Worm (Caenorhabditis elegans) whole organism, young adult: Measurements from ENCODE around the gene W02D7.5.

Experiments used
- B0019.2 ChIP-seq: fragments of 200-800 bp; sonication (Bioruptor generic); conservative IDR thresholded peaks from 2 replicates; pipeline ENCODE4 v1.3.6; 2022; ENCODE audit warnings: missing genetic modification reagents, missing genetic modification characterization, missing compliant biosample characterization
- C17E4.6 ChIP-seq: fragments of 200-800 bp; sonication (Bioruptor generic); IDR thresholded peaks from 2 replicates; pipeline ENCODE4 v1.3.6; 2022; ENCODE audit warnings: missing genetic modification reagents, missing genetic modification characterization, missing compliant biosample characterization
- F33H1.4 ChIP-seq: fragments of 200-800 bp; sonication (Bioruptor generic); IDR thresholded peaks from 2 replicates; pipeline ENCODE4 v1.3.6; 2022; ENCODE audit warnings: missing genetic modification reagents, missing genetic modification characterization, missing compliant biosample characterization
- F37B4.10 ChIP-seq: fragments of 200-800 bp; sonication (Bioruptor generic); IDR thresholded peaks from 2 replicates; pipeline ENCODE4 v1.3.6; 2022; ENCODE audit warnings: missing genetic modification characterization, missing compliant biosample characterization
- F49E8.2 ChIP-seq: sonication (generic microtip); optimal IDR thresholded peaks from 3 replicates; lab custom pipeline; 2017; ENCODE audit warnings: missing genetic modification characterization, mild to moderate bottlenecking, missing compliant biosample characterization, antibody characterized with exemption, moderate library complexity; ENCODE audit not compliant: insufficient read depth
- F57C9.4 ChIP-seq: sonication (generic microtip); optimal IDR thresholded peaks from 2 replicates; lab custom pipeline; 2017; ENCODE audit warnings: mild to moderate bottlenecking, missing genetic modification characterization, missing compliant biosample characterization
- Y53F4B.3 ChIP-seq: fragments of 200-800 bp; sonication (Bioruptor generic); IDR thresholded peaks from 2 replicates; pipeline ENCODE4 v1.3.6; 2022; ENCODE audit warnings: missing genetic modification reagents, missing genetic modification characterization, missing compliant biosample characterization
- Y56A3A.18 ChIP-seq: fragments of 200-800 bp; sonication (Bioruptor generic); IDR thresholded peaks from 2 replicates; pipeline ENCODE4 v1.3.6; 2022; ENCODE audit warnings: missing genetic modification reagents, missing genetic modification characterization, missing compliant biosample characterization
- ZK185.1 ChIP-seq: sonication (generic microtip); optimal IDR thresholded peaks from 2 replicates; lab custom pipeline; 2016; ENCODE audit warnings: mild to moderate bottlenecking, missing genetic modification characterization, missing compliant biosample characterization; ENCODE audit not compliant: poor library complexity, severe bottlenecking
- aptf-2 ChIP-seq: fragments of 200-800 bp; sonication (Bioruptor generic); conservative IDR thresholded peaks from 2 replicates; pipeline ENCODE4 v1.3.6; 2022; ENCODE audit warnings: missing genetic modification reagents, missing genetic modification characterization, missing compliant biosample characterization
- atf-7 ChIP-seq: sonication (generic microtip); optimal IDR thresholded peaks from 2 replicates; lab custom pipeline; 2017; ENCODE audit warnings: mild to moderate bottlenecking, missing genetic modification characterization, missing compliant biosample characterization
- attf-5 ChIP-seq: fragments of 200-800 bp; sonication (Bioruptor generic); optimal IDR thresholded peaks from 2 replicates; lab custom pipeline; 2018; ENCODE audit warnings: mild to moderate bottlenecking, missing genetic modification characterization, missing compliant biosample characterization
- attf-6 ChIP-seq: fragments of 200-800 bp; sonication (Bioruptor generic); IDR thresholded peaks from 2 replicates; pipeline ENCODE4 v1.3.6; 2022; ENCODE audit warnings: missing genetic modification reagents, missing genetic modification characterization, missing compliant biosample characterization
- bed-1 ChIP-seq: fragments of 200-800 bp; sonication (Bioruptor generic); IDR thresholded peaks from 2 replicates; pipeline ENCODE4 v1.3.6; 2022; ENCODE audit warnings: missing genetic modification reagents, missing genetic modification characterization, missing compliant biosample characterization
- ceh-27 ChIP-seq: fragments of 200-800 bp; sonication (Bioruptor generic); optimal IDR thresholded peaks from 2 replicates; lab custom pipeline; 2018; ENCODE audit warnings: mild to moderate bottlenecking, missing genetic modification characterization, moderate library complexity, missing compliant biosample characterization
- ceh-40 ChIP-seq: fragments of 200-800 bp; sonication (Bioruptor generic); IDR thresholded peaks from 2 replicates; pipeline ENCODE4 v1.3.6; 2022; ENCODE audit warnings: missing genetic modification characterization, missing compliant biosample characterization
- ceh-58 ChIP-seq: fragments of 200-800 bp; sonication (Bioruptor generic); IDR thresholded peaks from 2 replicates; pipeline ENCODE4 v1.3.6; 2022; ENCODE audit warnings: missing genetic modification characterization, missing compliant biosample characterization
- dpff-1 ChIP-seq: sonication (generic microtip); optimal IDR thresholded peaks from 2 replicates; lab custom pipeline; 2017; ENCODE audit warnings: mild to moderate bottlenecking, missing genetic modification characterization, missing compliant biosample characterization
- egl-44 ChIP-seq: fragments of 200-800 bp; sonication (Bioruptor generic); IDR thresholded peaks from 2 replicates; pipeline ENCODE4 v1.3.6; 2022; ENCODE audit warnings: missing genetic modification reagents, missing genetic modification characterization, missing compliant biosample characterization
- gei-17 ChIP-seq: fragments of 200-800 bp; sonication (Bioruptor generic); optimal IDR thresholded peaks from 2 replicates; lab custom pipeline; 2018; ENCODE audit warnings: mild to moderate bottlenecking, missing genetic modification characterization, missing compliant biosample characterization
- hlh-12 ChIP-seq: sonication (generic microtip); optimal IDR thresholded peaks from 2 replicates; lab custom pipeline; 2016; ENCODE audit warnings: missing genetic modification characterization, missing compliant biosample characterization
- hmg-20 ChIP-seq: fragments of 200-800 bp; sonication (Bioruptor generic); IDR thresholded peaks from 2 replicates; pipeline ENCODE4 v1.3.6; 2022; ENCODE audit warnings: missing genetic modification reagents, missing genetic modification characterization, missing compliant biosample characterization
- lag-1 ChIP-seq: fragments of 200-800 bp; sonication (Bioruptor generic); IDR thresholded peaks from 2 replicates; pipeline ENCODE4 v1.3.6; 2022; ENCODE audit warnings: missing genetic modification reagents, missing genetic modification characterization, missing compliant biosample characterization
- let-526 ChIP-seq: fragments of 200-800 bp; sonication (Bioruptor generic); IDR thresholded peaks from 2 replicates; pipeline ENCODE4 v1.3.6; 2022; ENCODE audit warnings: missing genetic modification reagents, missing genetic modification characterization, missing compliant biosample characterization
- lin-26 ChIP-seq: fragments of 200-800 bp; sonication (Bioruptor generic); IDR thresholded peaks from 2 replicates; pipeline ENCODE4 v1.3.6; 2022; ENCODE audit warnings: missing genetic modification reagents, missing genetic modification characterization, missing compliant biosample characterization
- madf-3 ChIP-seq: fragments of 200-800 bp; sonication (Bioruptor generic); IDR thresholded peaks from 2 replicates; pipeline ENCODE4 v1.3.6; 2022; ENCODE audit warnings: missing genetic modification reagents, missing genetic modification characterization, missing compliant biosample characterization
- madf-8 ChIP-seq: fragments of 200-800 bp; sonication (Bioruptor generic); conservative IDR thresholded peaks from 2 replicates; pipeline ENCODE4 v1.3.6; 2022; ENCODE audit warnings: missing genetic modification reagents, missing genetic modification characterization, missing compliant biosample characterization
- mes-4 ChIP-seq: sonication (generic microtip); optimal IDR thresholded peaks from 2 replicates; lab custom pipeline; 2016; ENCODE audit warnings: missing genotype, missing genetic modification characterization, missing compliant biosample characterization
- nfyb-1 ChIP-seq: fragments of 200-800 bp; sonication (Bioruptor generic); IDR thresholded peaks from 2 replicates; pipeline ENCODE4 v1.3.6; 2022; ENCODE audit warnings: missing genetic modification reagents, missing genetic modification characterization, missing compliant biosample characterization
- nhr-90 ChIP-seq: sonication (generic microtip); optimal IDR thresholded peaks from 2 replicates; lab custom pipeline; 2016; ENCODE audit warnings: missing genotype, mild to moderate bottlenecking, missing genetic modification characterization, missing compliant biosample characterization
- pbrm-1 ChIP-seq: fragments of 200-800 bp; sonication (Bioruptor generic); IDR thresholded peaks from 2 replicates; pipeline ENCODE4 v1.3.6; 2022; ENCODE audit warnings: missing genetic modification reagents, missing genetic modification characterization, missing compliant biosample characterization
- rcor-1 ChIP-seq: fragments of 200-800 bp; sonication (Bioruptor generic); IDR thresholded peaks from 2 replicates; pipeline ENCODE4 v1.3.6; 2022; ENCODE audit warnings: missing genetic modification reagents, missing genetic modification characterization, missing compliant biosample characterization
- snpc-3.4 ChIP-seq: sonication (generic microtip); optimal IDR thresholded peaks from 2 replicates; lab custom pipeline; 2017; ENCODE audit warnings: missing genetic modification characterization, mild to moderate bottlenecking, missing compliant biosample characterization, antibody characterized with exemption, moderate library complexity, missing genotype, missing genetic modification reagents
- sptf-2 ChIP-seq: fragments of 200-800 bp; sonication (Bioruptor generic); optimal IDR thresholded peaks from 2 replicates; lab custom pipeline; 2018; ENCODE audit warnings: mild to moderate bottlenecking, missing genetic modification characterization, missing compliant biosample characterization
- tbp1 ChIP-seq: fragments of 200-800 bp; sonication (Bioruptor generic); optimal IDR thresholded peaks from 2 replicates; lab custom pipeline; 2018; ENCODE audit warnings: mild to moderate bottlenecking, missing genetic modification characterization, missing compliant biosample characterization
- ztf-25 ChIP-seq: fragments of 200-800 bp; sonication (Bioruptor generic); IDR thresholded peaks from 2 replicates; pipeline ENCODE4 v1.3.6; 2022; ENCODE audit warnings: missing genetic modification reagents, missing genetic modification characterization, missing compliant biosample characterization
- ztf-6 ChIP-seq: fragments of 200-800 bp; sonication (Bioruptor generic); IDR thresholded peaks from 2 replicates; pipeline ENCODE4 v1.3.6; 2022; ENCODE audit warnings: missing genetic modification reagents, missing genetic modification characterization, missing compliant biosample characterization

The W02D7.5 gene

DNA sequence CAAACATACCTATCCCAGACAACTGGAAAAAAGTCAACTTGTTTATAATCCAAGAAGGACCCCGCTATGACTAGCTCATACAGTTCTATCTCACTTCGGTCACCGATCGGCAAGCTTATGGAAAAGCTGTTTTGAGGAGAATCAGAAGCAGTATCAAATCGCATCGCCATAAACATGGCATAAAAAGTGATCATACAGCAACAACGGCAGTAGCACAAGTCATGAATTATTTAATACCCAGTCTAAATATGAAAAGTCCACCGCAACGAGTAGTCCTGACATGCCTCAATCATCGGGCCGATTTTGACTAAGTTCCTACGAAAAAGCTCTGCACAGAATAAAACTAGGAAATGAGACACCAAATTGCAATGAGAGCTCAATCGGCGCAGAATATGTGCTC is 24.5 kb upstream of the W02D7.5 start:
- no peak for TF ChIP-seq mes-4 (tag; lab: Kevin White, UChicago)
- TF ChIP-seq egl-44, result no peak
- TF ChIP-seq Y56A3A.18 (GFP tag; lab: Robert Waterston, UW), result no peak
- no peak for TF ChIP-seq gei-17 (GFP tag; lab: Kevin White, UChicago)
- no peak for TF ChIP-seq attf-5
- no peak for TF ChIP-seq hlh-12 (tag; lab: Kevin White, UChicago)
- no peak for TF ChIP-seq Y53F4B.3 (GFP tag; lab: Robert Waterston, UW)
- TF ChIP-seq C17E4.6 (GFP tag; lab: Robert Waterston, UW), result no peak
- no peak for TF ChIP-seq sptf-2 (GFP tag; lab: Kevin White, UChicago)
- TF ChIP-seq aptf-2 (GFP tag; lab: Robert Waterston, UW), result no peak
- TF ChIP-seq, all 124 proteins: peak for 0

DNA sequence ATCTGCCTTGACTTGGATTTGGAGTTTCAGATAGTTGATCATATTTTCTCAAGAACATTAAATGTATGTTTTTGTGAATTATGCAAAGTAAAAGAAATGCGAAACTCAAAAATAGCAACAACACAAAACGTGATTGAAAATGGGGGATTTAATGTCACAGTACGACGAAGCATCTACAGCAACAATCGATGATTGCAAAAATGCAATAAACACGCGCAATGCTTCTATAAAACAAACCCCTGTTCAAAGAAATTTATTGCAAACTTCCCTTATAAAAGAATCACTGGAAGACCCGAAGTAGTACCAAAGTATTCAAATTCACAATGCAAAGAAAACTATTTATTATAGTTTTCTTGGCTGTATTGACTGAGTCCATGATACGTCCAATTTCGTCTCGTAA is 19.1 kb upstream of the W02D7.5 start, which contains the start of gene clec-219:
clec-219 (plus strand) TSS at position 301 of the 400 bp plus-strand sequence.
- TF ChIP-seq rcor-1 (GFP tag; lab: Robert Waterston, UW) (no peak), madf-8 (GFP tag; lab: Robert Waterston, UW) (no peak), F49E8.2 (tag; lab: Kevin White, UChicago) (no peak), snpc-3.4 (tag; lab: Kevin White, UChicago) (no peak), tbp1 (GFP tag; lab: Kevin White, UChicago) (no peak), F57C9.4 (tag; lab: Kevin White, UChicago) (no peak), ceh-27 (GFP tag; lab: Kevin White, UChicago) (no peak), dpff-1 (no peak), nhr-90 (tag; lab: Kevin White, UChicago) (no peak), nfyb-1 (no peak), ZK185.1 (tag; lab: Kevin White, UChicago) (no peak), bed-1 (GFP tag; lab: Robert Waterston, UW) (no peak), atf-7 (no peak)

DNA sequence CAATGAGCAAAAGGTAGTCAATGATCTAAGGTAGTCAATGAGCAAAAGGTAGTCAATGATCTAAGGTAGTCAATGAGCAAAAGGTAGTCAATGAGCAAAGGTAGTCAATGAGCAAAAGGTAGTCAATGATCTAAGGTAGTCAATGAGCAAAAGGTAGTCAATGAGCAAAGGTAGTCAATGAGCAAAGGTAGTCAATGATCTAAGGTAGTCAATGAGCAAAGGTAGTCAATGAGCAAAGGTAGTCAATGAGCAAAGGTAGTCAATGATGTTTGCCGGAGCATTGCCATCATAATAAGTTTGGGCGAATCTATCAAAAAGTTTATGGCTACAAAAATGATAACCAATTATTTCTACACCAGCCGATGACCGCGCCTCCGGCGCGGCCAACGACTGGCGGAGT is 15.7 kb upstream of the W02D7.5 start:
- TF ChIP-seq ceh-58, result 0 out of 2 replicates have a peak, but pooled peaks have one; percentile 58
- TF ChIP-seq madf-3 (GFP tag; lab: Robert Waterston, UW), result peak; percentile 68; the same call in 1 of the 2 replicates
- TF ChIP-seq B0019.2 (GFP tag; lab: Robert Waterston, UW), result 0 out of 2 replicates have a peak, but pooled peaks have one; percentile 9
- peak; percentile 34; the same call in 1 of the 2 replicates for TF ChIP-seq pbrm-1
- TF ChIP-seq lin-26 (GFP tag; lab: Robert Waterston, UW), result peak; percentile 58; the same call in 1 of the 2 replicates
- TF ChIP-seq ztf-25, result peak; percentile 66; the same call in 1 of the 2 replicates
- TF ChIP-seq hmg-20, result peak; percentile 56; the same call in 1 of the 2 replicates
- TF ChIP-seq attf-6 (GFP tag; lab: Robert Waterston, UW), result 0 out of 2 replicates have a peak, but pooled peaks have one; percentile 9
- 0 out of 2 replicates have a peak, but pooled peaks have one; percentile 56 for TF ChIP-seq ztf-6 (GFP tag; lab: Robert Waterston, UW)
- TF ChIP-seq Y56A3A.18 (GFP tag; lab: Robert Waterston, UW), result 0 out of 2 replicates have a peak, but pooled peaks have one; percentile 34
- TF ChIP-seq let-526 (GFP tag; lab: Robert Waterston, UW), result peak; percentile 66; the same call in 1 of the 2 replicates
- TF ChIP-seq F33H1.4, result peak; percentile 19; the same call in 1 of the 2 replicates
- TF ChIP-seq F37B4.10, result 0 out of 2 replicates have a peak, but pooled peaks have one; percentile 31
- 0 out of 2 replicates have a peak, but pooled peaks have one; percentile 77 for TF ChIP-seq lag-1
- TF ChIP-seq ceh-40 (GFP tag; lab: Robert Waterston, UW), result 0 out of 2 replicates have a peak, but pooled peaks have one; percentile 22
- TF ChIP-seq aptf-2 (GFP tag; lab: Robert Waterston, UW), result 0 out of 2 replicates have a peak, but pooled peaks have one; percentile 13
- TF ChIP-seq bed-1 (GFP tag; lab: Robert Waterston, UW), result peak; percentile 72; the same call in 1 of the 2 replicates
